Fruit fly (Drosophila melanogaster) whole organism, prepupa: Measurements from ENCODE around the gene CG9727.

Experiments used
- CG3032 ChIP-seq: fragments of 200-800 bp; optimal IDR thresholded peaks from 2 replicates; lab custom pipeline; 2019; ENCODE audit warnings: missing biosample characterization, mild to moderate bottlenecking, missing genetic modification characterization, moderate library complexity
- CG4318 ChIP-seq: fragments of 200-800 bp; sonication (Bioruptor generic); optimal IDR thresholded peaks from 3 replicates; lab custom pipeline; 2017; ENCODE audit warnings: missing biosample characterization, mild to moderate bottlenecking, missing genetic modification characterization
- CG6792 ChIP-seq: fragments of 200-800 bp; sonication (Bioruptor generic); optimal IDR thresholded peaks from 3 replicates; lab custom pipeline; 2016; ENCODE audit warnings: missing biosample characterization, missing genetic modification characterization
- Eip75B ChIP-seq: fragments of 200-800 bp; sonication (Bioruptor generic); optimal IDR thresholded peaks from 3 replicates; lab custom pipeline; 2016; ENCODE audit warnings: missing biosample characterization, missing genetic modification characterization
- Gug ChIP-seq: fragments of 200-800 bp; sonication (Bioruptor generic); IDR thresholded peaks from 2 replicates; pipeline ENCODE4 v1.3.6; 2022; ENCODE audit warnings: missing biosample characterization, missing genetic modification characterization
- pdm3 ChIP-seq: fragments of 200-800 bp; sonication (Bioruptor generic); optimal IDR thresholded peaks from 3 replicates; lab custom pipeline; 2016; ENCODE audit warnings: missing biosample characterization, missing genetic modification characterization

DNA sequence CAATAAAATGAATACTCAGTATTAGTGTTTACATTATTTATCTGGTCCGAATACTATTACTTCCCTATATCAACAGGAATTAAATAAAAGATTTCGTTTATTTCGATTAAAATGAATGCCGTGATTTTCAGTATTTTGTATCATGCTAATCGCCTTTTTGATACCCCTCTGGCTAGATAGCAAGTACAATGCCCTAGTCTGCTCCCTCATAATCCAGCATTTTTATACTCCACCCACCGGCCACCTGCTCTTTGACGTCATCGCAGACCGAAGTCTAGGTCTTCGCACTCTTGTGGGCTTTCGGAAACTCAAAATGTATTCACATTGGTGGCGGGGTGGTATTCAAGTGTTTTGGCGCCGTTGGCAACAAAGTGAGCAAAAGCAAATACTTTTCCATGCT lies 52.8 kb downstream of the CG9727 start:
- TF ChIP-seq Gug (GFP tag; lab: Robert Waterston, UW) (no peak), CG6792 (GFP tag; lab: Kevin White, UChicago) (no peak), CG3032 (tag; lab: Kevin White, UChicago) (no peak), pdm3 (GFP tag; lab: Kevin White, UChicago) (no peak), Eip75B (GFP tag; lab: Kevin White, UChicago) (no peak), CG4318 (GFP tag; lab: Kevin White, UChicago) (no peak)
